Worm (Caenorhabditis elegans) whole organism, L3 larva: ENCODE results near the gene R155.3.

Source experiments
- ceh-16 ChIP-seq: sonication (generic microtip); optimal IDR thresholded peaks from 2 replicates; lab custom pipeline; 2017; ENCODE audit warnings: missing biosample characterization, missing genetic modification characterization
- ceh-28 ChIP-seq: fragments of 150-350 bp; optimal IDR thresholded peaks from 2 replicates; lab custom pipeline; 2014; ENCODE audit warnings: missing biosample characterization, missing genetic modification reagents, missing genetic modification characterization
- eor-1 ChIP-seq, 2 experiments: fragments of 150-350 bp; optimal IDR thresholded peaks; 2 replicates each; lab custom pipeline; 2014 to 2018; ENCODE audit warnings: missing biosample characterization in 2 of 2, missing genetic modification characterization in 2 of 2
- jun-1 ChIP-seq: fragments of 150-350 bp; optimal IDR thresholded peaks from 2 replicates; lab custom pipeline; 2014; ENCODE audit warnings: missing biosample characterization, missing genetic modification reagents, missing genetic modification characterization
- lsy-12 ChIP-seq: sonication (generic microtip); optimal IDR thresholded peaks from 2 replicates; lab custom pipeline; 2016; ENCODE audit warnings: mild to moderate bottlenecking, missing genetic modification characterization, missing compliant biosample characterization
- mdl-1 ChIP-seq: fragments of 150-350 bp; optimal IDR thresholded peaks from 2 replicates; lab custom pipeline; 2014; ENCODE audit warnings: missing biosample characterization, missing genetic modification characterization
- nhr-11 ChIP-seq: fragments of 150-350 bp; optimal IDR thresholded peaks from 2 replicates; lab custom pipeline; 2014; ENCODE audit warnings: missing biosample characterization, missing genetic modification characterization
- nhr-28 ChIP-seq: fragments of 150-350 bp; optimal IDR thresholded peaks from 2 replicates; lab custom pipeline; 2014; ENCODE audit warnings: missing biosample characterization, missing genetic modification characterization
- tbx-2 ChIP-seq: sonication (generic microtip); optimal IDR thresholded peaks from 2 replicates; lab custom pipeline; 2016; ENCODE audit warnings: mild to moderate bottlenecking, missing genetic modification characterization, missing compliant biosample characterization
- unc-39 ChIP-seq: sonication (generic microtip); optimal IDR thresholded peaks from 4 replicates; lab custom pipeline; 2017; ENCODE audit warnings: missing biosample characterization, missing genetic modification characterization
- ztf-11 ChIP-seq: fragments of 150-350 bp; optimal IDR thresholded peaks from 2 replicates; lab custom pipeline; 2014; ENCODE audit warnings: missing biosample characterization, missing genetic modification characterization

DNA sequence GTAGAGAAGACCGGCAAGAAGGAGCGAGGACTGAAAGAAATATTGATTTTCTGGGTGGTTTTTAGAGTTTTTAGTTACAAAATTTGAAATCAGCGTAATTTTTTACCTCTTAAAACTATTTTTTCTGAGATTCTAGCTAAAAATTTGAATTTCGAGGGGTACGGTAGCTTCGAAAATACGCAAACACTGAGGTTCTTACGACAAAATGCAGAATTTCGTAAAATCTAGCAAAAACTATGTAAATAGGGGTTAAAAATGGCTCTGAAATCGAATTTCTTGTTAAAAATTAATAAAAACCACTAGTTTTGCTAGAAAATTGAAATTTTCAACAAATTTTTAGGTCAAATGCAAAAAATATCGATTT, 36.9 kb downstream of the R155.3 start:
- TF ChIP-seq tbx-2 (tag; lab: Kevin White, UChicago) (no peak), jun-1 (tag; lab: Kevin White, UChicago) (no peak), ceh-28 (tag; lab: Kevin White, UChicago) (no peak), lsy-12 (no peak), unc-39 (tag; lab: Kevin White, UChicago) (no peak), mdl-1 (tag; lab: Kevin White, UChicago) (no peak), nhr-11 (no peak), ceh-16 (tag; lab: Kevin White, UChicago) (no peak), ztf-11 (no peak), eor-1 (tag; optimal IDR thresholded peaks at IDR 0.05; lab: Kevin White, UChicago) (no peak), nhr-28 (tag; lab: Kevin White, UChicago) (no peak)
